Worm (Caenorhabditis elegans) whole organism, early embryonic: ENCODE data around the gene C54F6.18.

Experiments
- F13C5.2 ChIP-seq: sonication (generic microtip); optimal IDR thresholded peaks from 2 replicates; lab custom pipeline; 2017; ENCODE audit warnings: mild to moderate bottlenecking, missing genetic modification characterization, inconsistent platforms, missing compliant biosample characterization
- ama-1 ChIP-seq: fragments of 150-350 bp; optimal IDR thresholded peaks from 2 replicates; lab custom pipeline; 2014
- ceh-36 ChIP-seq: sonication (generic microtip); optimal IDR thresholded peaks from 2 replicates; lab custom pipeline; 2016; ENCODE audit warnings: missing genetic modification characterization, inconsistent platforms, missing compliant biosample characterization
- flt-1 ChIP-seq: fragments of 200-800 bp; sonication (Bioruptor generic); IDR thresholded peaks from 2 replicates; pipeline ENCODE4 v1.3.6; 2022; ENCODE audit warnings: missing genetic modification characterization, missing compliant biosample characterization
- hmbx-1 ChIP-seq: sonication (generic microtip); optimal IDR thresholded peaks from 2 replicates; lab custom pipeline; 2016; ENCODE audit warnings: mild to moderate bottlenecking, missing genetic modification characterization, missing compliant biosample characterization
- hmg-4 ChIP-seq: fragments of 200-800 bp; sonication (Bioruptor generic); optimal IDR thresholded peaks from 2 replicates; lab custom pipeline; 2018; ENCODE audit warnings: mild to moderate bottlenecking, missing genetic modification characterization, missing compliant biosample characterization
- hnd-1 ChIP-seq: sonication (generic microtip); optimal IDR thresholded peaks from 2 replicates; lab custom pipeline; 2016; ENCODE audit warnings: missing genetic modification characterization, missing compliant biosample characterization
- scrt-1 ChIP-seq: fragments of 200-800 bp; sonication (Bioruptor generic); IDR thresholded peaks from 2 replicates; pipeline ENCODE4 v1.3.6; 2022; ENCODE audit warnings: missing genetic modification characterization, missing compliant biosample characterization
- sea-1 ChIP-seq: fragments of 200-800 bp; sonication (Bioruptor generic); conservative IDR thresholded peaks from 2 replicates; pipeline ENCODE4 v1.3.6; 2022; ENCODE audit warnings: missing genetic modification characterization, missing compliant biosample characterization
- tbx-37 ChIP-seq: fragments of 200-800 bp; sonication (Bioruptor generic); conservative IDR thresholded peaks from 2 replicates; pipeline ENCODE4 v1.3.6; 2022; ENCODE audit warnings: missing genetic modification reagents, missing genetic modification characterization, missing compliant biosample characterization
- tra-4 ChIP-seq: sonication (generic microtip); optimal IDR thresholded peaks from 2 replicates; lab custom pipeline; 2017; ENCODE audit warnings: missing genetic modification characterization, missing compliant biosample characterization

DNA sequence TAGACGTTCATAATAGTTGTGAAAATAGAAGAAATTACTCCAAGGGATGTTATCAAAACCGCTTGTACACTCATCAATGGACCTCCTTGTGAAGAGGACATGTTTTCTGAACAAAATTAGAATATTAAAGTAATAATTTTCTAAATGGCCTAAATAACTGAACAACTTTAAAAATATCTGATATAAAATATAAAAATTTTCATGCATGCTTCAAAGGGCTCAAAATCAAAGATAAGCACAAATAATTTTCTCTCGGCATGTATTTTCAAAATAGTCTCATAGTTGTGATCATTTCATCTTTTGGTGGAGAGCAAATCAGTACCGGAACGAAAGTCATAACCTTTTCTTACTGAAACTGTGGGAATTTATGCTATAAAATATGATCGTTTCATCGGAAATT is 40.8 kb upstream of the C54F6.18 start, which contains the start of gene srbc-8:
- TF ChIP-seq ama-1 (no peak), tbx-37 (GFP tag; lab: Robert Waterston, UW) (no peak), hmg-4 (no peak), ceh-36 (tag; lab: Kevin White, UChicago) (no peak), hmbx-1 (tag; lab: Kevin White, UChicago) (no peak), F13C5.2 (tag; lab: Kevin White, UChicago) (no peak), sea-1 (GFP tag; lab: Robert Waterston, UW) (no peak), flt-1 (GFP tag; lab: Robert Waterston, UW) (no peak), scrt-1 (GFP tag; lab: Robert Waterston, UW) (no peak), hnd-1 (tag; lab: Kevin White, UChicago) (no peak), tra-4 (no peak)
